Fruit fly (Drosophila melanogaster): ENCODE data around the gene CG13634.

dm6 chr3R:24767667-24768340, 22.1 kb downstream of the CG13634 start:
- no peak for TF ChIP-seq CG12768 (GFP tag; optimal IDR thresholded peaks at IDR 0.05)
- no peak for TF ChIP-seq toe (GFP tag; optimal IDR thresholded peaks at IDR 0.05)
- no peak for TF ChIP-seq Hr96 (GFP tag; optimal IDR thresholded peaks at IDR 0.05)
- TF ChIP-seq tj (GFP tag; optimal IDR thresholded peaks at IDR 0.05): no peak
- no peak for TF ChIP-seq kay (GFP tag; ENCODE audit: borderline replicate concordance)
- no peak for TF ChIP-seq CG7045 (GFP tag; optimal IDR thresholded peaks at IDR 0.05)
- no peak for TF ChIP-seq pad (GFP tag; optimal IDR thresholded peaks at IDR 0.05)
- TF ChIP-seq CG33017 (tag; optimal IDR thresholded peaks at IDR 0.05): no peak
- TF ChIP-seq CG1620 (GFP tag; optimal IDR thresholded peaks at IDR 0.05): no peak
- TF ChIP-seq Mnt (GFP tag; optimal IDR thresholded peaks at IDR 0.05): no peak
- no peak for TF ChIP-seq ovo (GFP tag; optimal IDR thresholded peaks at IDR 0.05)
- TF ChIP-seq Clk (GFP tag; optimal IDR thresholded peaks at IDR 0.05): no peak
- TF ChIP-seq bab1 (GFP tag; optimal IDR thresholded peaks at IDR 0.05): no peak
